Worm (Caenorhabditis elegans) whole organism, young adult: ENCODE results near the gene srr-6.

ENCODE experiments used
- Y95B8A.8 ChIP-seq: fragments of 200-800 bp; sonication (Bioruptor generic); IDR thresholded peaks from 2 replicates; pipeline ENCODE4 v1.3.6; 2022; ENCODE audit warnings: missing genetic modification reagents, missing genetic modification characterization, missing compliant biosample characterization
- ama-1 ChIP-seq, 3 experiments: fragments of 150-350 bp in 1 of 3; sonication (generic microtip) in 2 of 3; optimal IDR thresholded peaks; 2 replicates each; lab custom pipeline; 2014 to 2018; ENCODE audit warnings: missing biosample characterization in 2 of 3, missing genetic modification characterization in 2 of 3, missing genetic modification reagents in 2 of 3
- hsf-1 ChIP-seq: fragments of 200-800 bp; sonication (Bioruptor generic); IDR thresholded peaks from 2 replicates; pipeline ENCODE4 v1.3.6; 2022; ENCODE audit warnings: missing genetic modification reagents, missing genetic modification characterization, missing compliant biosample characterization
- nhr-90 ChIP-seq: sonication (generic microtip); optimal IDR thresholded peaks from 2 replicates; lab custom pipeline; 2016; ENCODE audit warnings: missing genotype, mild to moderate bottlenecking, missing genetic modification characterization, missing compliant biosample characterization
- pha-4 ChIP-seq: fragments of 150-350 bp; sonication (generic microtip); optimal IDR thresholded peaks from 2 replicates; lab custom pipeline; 2014; ENCODE audit warnings: missing biosample characterization, missing genetic modification reagents, missing genetic modification characterization

- TF ChIP-seq nhr-90 (tag; lab: Kevin White, UChicago) (no peak), hsf-1 (GFP tag; lab: Robert Waterston, UW) (no peak), Y95B8A.8 (GFP tag; lab: Robert Waterston, UW) (no peak), ama-1 (optimal IDR thresholded peaks at IDR 0.05; lab: Kevin White, UChicago) (no peak), ama-1 (GFP tag; optimal IDR thresholded peaks at IDR 0.05; lab: Kevin White, UChicago) (no peak), pha-4 (tag; lab: Kevin White, UChicago) (no peak)
Measured at ce11 chrV:5000406-5000805, 12.2 kb upstream of the srr-6 start, which contains the start of gene ugt-7.
